Worm (Caenorhabditis elegans) whole organism, early embryonic: ENCODE results near the gene zfp-3.

ENCODE experiments used
- B0310.2 ChIP-seq: sonication (generic microtip); optimal IDR thresholded peaks from 2 replicates; lab custom pipeline; 2016; ENCODE audit warnings: mild to moderate bottlenecking, missing genetic modification characterization, missing compliant biosample characterization
- F13C5.2 ChIP-seq: sonication (generic microtip); optimal IDR thresholded peaks from 2 replicates; lab custom pipeline; 2017; ENCODE audit warnings: mild to moderate bottlenecking, missing genetic modification characterization, inconsistent platforms, missing compliant biosample characterization
- aly-1 ChIP-seq: sonication (generic microtip); optimal IDR thresholded peaks from 2 replicates; lab custom pipeline; 2016; ENCODE audit warnings: missing genetic modification characterization, missing compliant biosample characterization
- ama-1 ChIP-seq: fragments of 150-350 bp; optimal IDR thresholded peaks from 2 replicates; lab custom pipeline; 2014
- ceh-13 ChIP-seq: fragments of 200-800 bp; sonication (Bioruptor generic); optimal IDR thresholded peaks from 2 replicates; lab custom pipeline; 2018; ENCODE audit warnings: mild to moderate bottlenecking, missing genetic modification characterization, missing compliant biosample characterization
- ceh-36 ChIP-seq: sonication (generic microtip); optimal IDR thresholded peaks from 2 replicates; lab custom pipeline; 2016; ENCODE audit warnings: missing genetic modification characterization, inconsistent platforms, missing compliant biosample characterization
- ets-7 ChIP-seq: sonication (generic microtip); optimal IDR thresholded peaks from 2 replicates; lab custom pipeline; 2016; ENCODE audit warnings: missing genotype, missing genetic modification characterization, missing compliant biosample characterization
- flt-1 ChIP-seq: fragments of 200-800 bp; sonication (Bioruptor generic); IDR thresholded peaks from 2 replicates; pipeline ENCODE4 v1.3.6; 2022; ENCODE audit warnings: missing genetic modification characterization, missing compliant biosample characterization
- hmbx-1 ChIP-seq: sonication (generic microtip); optimal IDR thresholded peaks from 2 replicates; lab custom pipeline; 2016; ENCODE audit warnings: mild to moderate bottlenecking, missing genetic modification characterization, missing compliant biosample characterization
- hmg-4 ChIP-seq: fragments of 200-800 bp; sonication (Bioruptor generic); optimal IDR thresholded peaks from 2 replicates; lab custom pipeline; 2018; ENCODE audit warnings: mild to moderate bottlenecking, missing genetic modification characterization, missing compliant biosample characterization
- hnd-1 ChIP-seq: sonication (generic microtip); optimal IDR thresholded peaks from 2 replicates; lab custom pipeline; 2016; ENCODE audit warnings: missing genetic modification characterization, missing compliant biosample characterization
- pes-1 ChIP-seq: fragments of 200-800 bp; sonication (Bioruptor generic); IDR thresholded peaks from 2 replicates; pipeline ENCODE4 v1.3.6; 2022; ENCODE audit warnings: missing genetic modification reagents, missing genetic modification characterization, missing compliant biosample characterization
- scrt-1 ChIP-seq: fragments of 200-800 bp; sonication (Bioruptor generic); IDR thresholded peaks from 2 replicates; pipeline ENCODE4 v1.3.6; 2022; ENCODE audit warnings: missing genetic modification characterization, missing compliant biosample characterization
- sea-1 ChIP-seq: fragments of 200-800 bp; sonication (Bioruptor generic); conservative IDR thresholded peaks from 2 replicates; pipeline ENCODE4 v1.3.6; 2022; ENCODE audit warnings: missing genetic modification characterization, missing compliant biosample characterization
- tbx-11 ChIP-seq: fragments of 200-800 bp; sonication (Bioruptor generic); IDR thresholded peaks from 2 replicates; pipeline ENCODE4 v1.3.6; 2022; ENCODE audit warnings: missing genetic modification characterization, missing compliant biosample characterization
- tbx-37 ChIP-seq: fragments of 200-800 bp; sonication (Bioruptor generic); conservative IDR thresholded peaks from 2 replicates; pipeline ENCODE4 v1.3.6; 2022; ENCODE audit warnings: missing genetic modification reagents, missing genetic modification characterization, missing compliant biosample characterization
- tra-4 ChIP-seq: sonication (generic microtip); optimal IDR thresholded peaks from 2 replicates; lab custom pipeline; 2017; ENCODE audit warnings: missing genetic modification characterization, missing compliant biosample characterization

Gene zfp-3

ce11 chrX:1393891-1394290 lies 52.6 kb downstream of the zfp-3 start, which contains the start of gene F56C3.9:
Gene F56C3.9, minus strand, starts transcription at chrX:1393991.
- no peak for TF ChIP-seq sea-1 (GFP tag; lab: Robert Waterston, UW)
- TF ChIP-seq tbx-37, result no peak
- no peak for TF ChIP-seq ceh-13
- TF ChIP-seq flt-1 (GFP tag; lab: Robert Waterston, UW), result no peak
- TF ChIP-seq pes-1 (GFP tag; lab: Robert Waterston, UW), result no peak
- TF ChIP-seq hnd-1 (tag; lab: Kevin White, UChicago), result no peak
- TF ChIP-seq ama-1 (lab: Kevin White, UChicago), result no peak
- TF ChIP-seq aly-1 (tag; lab: Kevin White, UChicago), result no peak
- TF ChIP-seq tbx-11 (GFP tag; lab: Robert Waterston, UW), result no peak
- TF ChIP-seq ceh-36 (tag; lab: Kevin White, UChicago), result no peak
- TF ChIP-seq tra-4, result no peak
- no peak for TF ChIP-seq F13C5.2 (tag; lab: Kevin White, UChicago)
- no peak for TF ChIP-seq hmbx-1 (tag; lab: Kevin White, UChicago)
- TF ChIP-seq ets-7, result no peak
- no peak for TF ChIP-seq B0310.2
- no peak for TF ChIP-seq scrt-1 (GFP tag; lab: Robert Waterston, UW)
- no peak for TF ChIP-seq hmg-4
